Worm (Caenorhabditis elegans): ENCODE data around the gene mrpl-12.

The mrpl-12 gene

DNA sequence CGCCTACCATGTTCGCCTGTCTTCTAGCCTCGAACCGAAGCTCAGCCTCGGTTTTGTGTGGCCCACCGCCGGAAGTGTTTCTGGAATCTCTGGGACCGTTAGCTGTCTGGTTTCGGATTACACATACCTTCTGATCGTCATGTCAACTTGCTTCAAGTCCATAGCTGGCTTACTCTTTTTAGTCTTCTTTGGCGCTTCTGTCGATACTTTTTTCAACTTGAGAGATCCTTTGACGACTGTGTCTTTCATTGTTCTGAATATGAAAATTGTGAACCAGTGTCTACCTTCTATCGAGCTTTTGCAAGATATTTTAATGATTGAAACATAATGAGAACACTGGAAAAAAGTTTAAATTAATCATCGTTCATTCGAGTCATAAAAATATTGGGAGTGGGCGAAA lies 33.0 kb downstream of the mrpl-12 start, which contains the start of gene K01G5.8:
Gene K01G5.8 (minus strand): TSS at position 255 of the 400 bp plus-strand sequence.
- TF ChIP-seq tra-4 (tag; optimal IDR thresholded peaks at IDR 0.05) (no peak), sea-1 (GFP tag; conservative IDR thresholded peaks at IDR 0.05) (no peak), hmg-4 (GFP tag; optimal IDR thresholded peaks at IDR 0.05) (no peak)

DNA sequence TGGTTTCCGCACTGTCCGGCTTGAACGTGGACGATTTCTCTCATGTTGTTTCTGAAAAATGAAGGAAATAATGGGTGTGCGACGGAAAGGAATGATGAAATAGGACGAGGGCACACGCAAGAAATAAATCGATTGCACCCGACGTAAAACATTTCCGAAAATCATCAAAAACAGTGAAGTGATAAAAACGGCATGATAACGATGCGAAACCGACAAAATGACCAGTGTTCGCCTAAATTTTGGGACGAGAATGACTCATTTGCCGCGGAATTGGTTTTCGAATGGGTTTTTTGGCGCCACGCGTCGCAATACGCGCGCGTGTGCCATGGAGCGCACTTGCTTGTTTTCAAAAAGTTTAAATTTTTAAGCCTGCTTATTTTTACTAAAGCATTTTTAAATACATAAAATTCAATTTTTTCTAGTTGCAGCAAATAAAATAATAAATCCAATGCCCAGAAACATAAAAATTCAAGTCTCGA lies 34.9 kb downstream of the mrpl-12 start, which contains the start of the genes tbb-1 and rib-2:
Gene tbb-1 (minus strand): TSS at position 51 of the 479 bp plus-strand sequence.
Gene rib-2 (plus strand): TSS at position 429 of the 479 bp plus-strand sequence.
- no peak for TF ChIP-seq hnd-1 (tag; optimal IDR thresholded peaks at IDR 0.05)
- TF ChIP-seq ama-1 (optimal IDR thresholded peaks at IDR 0.05): no peak
- no peak for TF ChIP-seq hmg-4 (GFP tag; optimal IDR thresholded peaks at IDR 0.05)
- no peak for TF ChIP-seq sea-1 (GFP tag; conservative IDR thresholded peaks at IDR 0.05)
- TF ChIP-seq tbx-37 (GFP tag; conservative IDR thresholded peaks at IDR 0.05): no peak
- no peak for TF ChIP-seq B0310.2 (tag; optimal IDR thresholded peaks at IDR 0.05)

DNA sequence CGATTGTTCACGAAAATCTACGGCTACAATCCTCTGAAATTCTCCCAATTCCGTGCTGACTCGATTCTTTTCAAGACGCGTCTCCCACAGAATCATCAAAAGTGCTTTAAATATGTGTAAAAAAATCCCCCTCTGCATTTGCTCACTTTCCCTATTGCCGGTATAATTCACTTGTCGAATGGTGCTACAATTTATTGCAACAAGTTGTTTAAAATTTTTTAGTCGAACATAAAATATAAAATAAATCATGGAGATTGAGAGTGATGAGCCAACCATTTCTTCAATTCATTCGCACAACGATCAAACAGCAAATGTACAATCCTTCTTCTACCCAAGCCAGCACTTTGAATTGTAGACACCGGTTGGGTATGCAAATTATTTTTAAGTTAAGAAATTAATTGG lies 38.8 kb downstream of the mrpl-12 start:
- TF ChIP-seq tbx-11 (GFP tag; IDR thresholded peaks at IDR 0.05): no peak
- TF ChIP-seq ceh-13 (GFP tag; optimal IDR thresholded peaks at IDR 0.05): no peak
- no peak for TF ChIP-seq B0310.2 (tag; optimal IDR thresholded peaks at IDR 0.05)
- no peak for TF ChIP-seq scrt-1 (GFP tag; IDR thresholded peaks at IDR 0.05)
- TF ChIP-seq tra-4 (tag; optimal IDR thresholded peaks at IDR 0.05): no peak
- no peak for TF ChIP-seq hmbx-1 (tag; optimal IDR thresholded peaks at IDR 0.05)
- no peak for TF ChIP-seq tbx-37 (GFP tag; conservative IDR thresholded peaks at IDR 0.05)
- no peak for TF ChIP-seq aly-1 (tag; optimal IDR thresholded peaks at IDR 0.05)

DNA sequence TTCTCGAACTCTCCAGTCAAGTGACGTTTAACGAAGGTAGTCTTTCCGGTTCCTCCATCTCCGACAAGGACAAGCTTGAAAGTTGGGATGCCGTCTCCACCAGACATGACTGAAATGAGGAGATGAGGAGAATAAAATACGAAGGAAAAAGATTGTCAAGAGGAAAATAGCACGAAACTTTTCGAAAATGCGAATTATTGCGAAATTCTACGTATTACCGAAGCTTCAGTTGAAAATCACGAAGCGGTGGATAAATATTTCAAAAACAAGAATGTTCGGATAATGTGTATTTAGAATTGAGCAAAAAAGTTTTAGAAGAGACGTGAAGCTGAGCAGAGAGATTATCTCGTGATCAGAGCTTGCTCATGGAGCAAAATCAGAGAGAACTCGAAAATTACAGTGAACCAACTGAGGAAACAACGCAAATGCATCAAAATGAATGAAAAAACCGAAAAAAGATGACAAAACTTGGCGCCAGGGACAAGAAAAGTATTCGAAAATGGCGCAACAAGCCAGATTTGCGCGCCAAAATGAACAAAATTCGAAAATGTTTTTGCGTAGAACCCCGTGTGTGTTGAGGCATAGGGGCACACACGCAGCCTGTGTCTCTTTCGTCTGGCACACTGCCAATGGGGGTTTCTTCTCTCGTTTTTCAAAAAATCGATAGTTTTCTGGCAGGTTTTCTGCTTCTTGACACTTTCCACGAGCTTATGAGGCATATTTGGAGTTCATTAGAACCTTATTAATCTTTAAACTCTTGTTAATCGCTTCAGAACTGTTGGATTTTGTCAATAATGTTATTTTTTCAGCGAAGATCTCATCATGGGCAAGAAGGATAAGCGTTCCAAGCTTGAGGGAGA lies 40.3 kb downstream of the mrpl-12 start, which contains the start of the genes ran-1 and dkc-1:
Gene ran-1 (minus strand): TSS at position 109 of the 860 bp plus-strand sequence.
Gene dkc-1 (plus strand): TSS at position 810 of the 860 bp plus-strand sequence.
- TF ChIP-seq ceh-36 (tag; optimal IDR thresholded peaks at IDR 0.05): no peak
- TF ChIP-seq F13C5.2 (tag; optimal IDR thresholded peaks at IDR 0.05): peak; percentile 33
- no peak for TF ChIP-seq hnd-1 (tag; optimal IDR thresholded peaks at IDR 0.05)
- no peak for TF ChIP-seq sea-1 (GFP tag; conservative IDR thresholded peaks at IDR 0.05)

DNA sequence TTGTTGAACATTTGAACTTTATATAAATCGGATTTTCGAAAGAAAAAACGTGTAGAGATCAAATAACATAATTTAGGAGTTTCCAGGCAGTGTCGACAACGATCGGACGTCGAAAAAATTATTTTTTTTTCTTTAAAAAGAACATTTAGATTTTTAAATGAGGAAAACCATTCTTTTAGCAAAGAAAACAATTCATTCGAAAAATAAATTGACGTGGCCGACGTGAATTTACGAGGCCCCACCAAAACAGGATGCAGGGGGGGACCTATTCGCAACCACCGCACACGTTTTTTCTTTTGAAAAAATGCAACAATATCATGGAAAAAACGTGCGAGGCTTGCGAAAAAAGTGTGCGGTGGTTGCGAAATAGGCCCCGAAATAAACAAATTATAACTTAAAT lies 42.5 kb downstream of the mrpl-12 start, which contains the start of gene enu-3.6:
Gene enu-3.6 (plus strand): TSS at position 392 of the 400 bp plus-strand sequence.
- 0 out of 2 replicates have a peak, but pooled peaks have one; percentile 22 for TF ChIP-seq pes-1 (GFP tag; IDR thresholded peaks at IDR 0.05)

DNA sequence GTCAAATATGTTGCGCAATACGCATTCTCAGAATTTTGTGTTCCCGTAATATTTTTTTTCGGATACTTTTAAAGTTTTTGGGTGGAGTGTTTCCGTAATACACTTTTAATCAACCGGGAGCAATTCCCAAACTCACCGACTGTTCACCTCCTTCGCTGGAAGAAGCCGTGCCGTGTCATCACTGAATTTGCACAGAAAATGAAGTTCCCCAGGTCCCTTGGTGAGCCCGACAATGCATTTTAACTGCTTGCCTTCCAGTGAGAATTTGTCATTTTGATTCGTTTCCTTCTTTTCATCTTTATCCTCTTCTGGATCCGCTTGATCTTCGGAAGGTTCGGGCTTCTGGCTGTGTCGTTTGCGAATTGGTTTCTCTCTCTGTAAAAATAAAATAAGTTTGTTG lies 46.8 kb downstream of the mrpl-12 start:
- no peak for TF ChIP-seq ceh-36 (tag; optimal IDR thresholded peaks at IDR 0.05)
- no peak for TF ChIP-seq scrt-1 (GFP tag; IDR thresholded peaks at IDR 0.05)
- TF ChIP-seq hmbx-1 (tag; optimal IDR thresholded peaks at IDR 0.05): no peak
- no peak for TF ChIP-seq sea-1 (GFP tag; conservative IDR thresholded peaks at IDR 0.05)
- no peak for TF ChIP-seq F13C5.2 (tag; optimal IDR thresholded peaks at IDR 0.05)
- no peak for TF ChIP-seq flt-1 (GFP tag; IDR thresholded peaks at IDR 0.05)
- TF ChIP-seq aly-1 (tag; optimal IDR thresholded peaks at IDR 0.05): no peak
- TF ChIP-seq ama-1 (optimal IDR thresholded peaks at IDR 0.05): no peak

DNA sequence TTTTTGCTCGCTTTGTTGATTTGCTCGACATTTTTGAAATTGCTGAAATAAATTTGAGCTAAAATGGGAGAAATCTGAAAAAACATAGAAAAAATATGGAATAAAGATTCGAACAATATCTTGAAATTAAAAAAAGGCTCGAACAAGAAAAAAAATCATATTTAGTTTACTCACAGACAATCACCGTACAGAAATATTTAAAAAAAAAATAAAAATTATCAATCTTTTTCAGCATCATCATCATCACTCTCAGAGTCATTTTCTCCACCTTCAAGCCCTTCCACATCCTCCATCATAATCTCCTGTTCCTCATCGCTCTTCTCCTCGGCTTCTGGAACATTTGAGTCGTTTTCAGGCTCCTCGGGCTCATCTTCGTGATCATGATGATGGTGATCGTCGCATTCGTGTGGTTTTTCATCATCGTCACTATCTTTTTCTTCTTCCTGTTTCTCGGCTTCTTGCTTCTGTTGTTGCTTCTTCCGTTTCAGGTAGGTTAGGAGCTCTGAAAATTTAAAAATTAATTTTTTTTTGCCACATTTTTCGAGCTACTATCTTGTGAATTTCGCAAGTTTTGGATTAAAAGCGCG lies 48.0 kb downstream of the mrpl-12 start, which contains the start of gene hpl-2:
Gene hpl-2 (minus strand): TSS at position 51 of the 587 bp plus-strand sequence.
- TF ChIP-seq pes-1 (GFP tag; IDR thresholded peaks at IDR 0.05): no peak
- no peak for TF ChIP-seq tbx-11 (GFP tag; IDR thresholded peaks at IDR 0.05)
- no peak for TF ChIP-seq aly-1 (tag; optimal IDR thresholded peaks at IDR 0.05)
- no peak for TF ChIP-seq scrt-1 (GFP tag; IDR thresholded peaks at IDR 0.05)
- TF ChIP-seq tra-4 (tag; optimal IDR thresholded peaks at IDR 0.05): no peak

DNA sequence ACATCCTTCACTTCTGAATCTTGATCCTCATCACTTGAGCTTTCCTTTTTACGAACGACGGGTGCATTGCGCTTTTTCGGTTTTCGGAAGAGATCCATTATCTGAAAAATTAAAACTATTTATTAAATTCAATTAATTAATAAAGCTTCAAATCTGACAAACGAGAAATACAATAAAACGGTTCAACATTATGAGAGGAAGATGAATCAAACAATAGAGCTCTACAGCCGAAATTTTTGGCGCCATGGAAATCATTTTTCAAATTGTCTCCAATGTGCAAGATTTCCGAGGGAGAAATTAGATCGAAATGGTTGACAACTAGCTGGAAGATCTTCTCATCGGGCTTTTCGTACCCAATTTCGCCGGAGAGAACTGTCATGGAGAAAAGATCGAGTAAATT lies 50.0 kb downstream of the mrpl-12 start, which contains the start of gene rnf-113:
Gene rnf-113 (minus strand): TSS at position 101 of the 400 bp plus-strand sequence.
- TF ChIP-seq F13C5.2 (tag; optimal IDR thresholded peaks at IDR 0.05): no peak
- no peak for TF ChIP-seq tra-4 (tag; optimal IDR thresholded peaks at IDR 0.05)
- TF ChIP-seq ceh-36 (tag; optimal IDR thresholded peaks at IDR 0.05): no peak
- no peak for TF ChIP-seq hmg-4 (GFP tag; optimal IDR thresholded peaks at IDR 0.05)
- TF ChIP-seq hnd-1 (tag; optimal IDR thresholded peaks at IDR 0.05): no peak
- TF ChIP-seq B0310.2 (tag; optimal IDR thresholded peaks at IDR 0.05): no peak
- no peak for TF ChIP-seq sea-1 (GFP tag; conservative IDR thresholded peaks at IDR 0.05)
- no peak for TF ChIP-seq hmbx-1 (tag; optimal IDR thresholded peaks at IDR 0.05)
- TF ChIP-seq aly-1 (tag; optimal IDR thresholded peaks at IDR 0.05): no peak
- TF ChIP-seq scrt-1 (GFP tag; IDR thresholded peaks at IDR 0.05): no peak
- no peak for TF ChIP-seq ama-1 (optimal IDR thresholded peaks at IDR 0.05)
- TF ChIP-seq tbx-37 (GFP tag; conservative IDR thresholded peaks at IDR 0.05): no peak
- no peak for TF ChIP-seq ets-7 (tag; optimal IDR thresholded peaks at IDR 0.05)
- no peak for TF ChIP-seq pes-1 (GFP tag; IDR thresholded peaks at IDR 0.05)
- no peak for TF ChIP-seq tbx-11 (GFP tag; IDR thresholded peaks at IDR 0.05)
- TF ChIP-seq flt-1 (GFP tag; IDR thresholded peaks at IDR 0.05): no peak
- TF ChIP-seq ceh-13 (GFP tag; optimal IDR thresholded peaks at IDR 0.05): no peak
